Worm (Caenorhabditis elegans) whole organism, L3 larva: ENCODE results near the gene dsc-1.

Source experiments
- ZK546.5 ChIP-seq: sonication (generic microtip); optimal IDR thresholded peaks from 2 replicates; lab custom pipeline; 2017; ENCODE audit warnings: missing biosample characterization, missing genetic modification characterization
- ceh-28 ChIP-seq: fragments of 150-350 bp; optimal IDR thresholded peaks from 2 replicates; lab custom pipeline; 2014; ENCODE audit warnings: missing biosample characterization, missing genetic modification reagents, missing genetic modification characterization
- ceh-82 ChIP-seq: fragments of 150-350 bp; optimal IDR thresholded peaks from 2 replicates; lab custom pipeline; 2014; ENCODE audit warnings: missing biosample characterization, missing genetic modification characterization
- elt-1 ChIP-seq: fragments of 150-350 bp; optimal IDR thresholded peaks from 2 replicates; lab custom pipeline; 2014; ENCODE audit warnings: missing biosample characterization, missing genetic modification characterization
- lin-15B ChIP-seq: fragments of 150-350 bp; optimal IDR thresholded peaks from 2 replicates; lab custom pipeline; 2014; ENCODE audit warnings: missing biosample characterization, missing genetic modification characterization
- nhr-11 ChIP-seq: fragments of 150-350 bp; optimal IDR thresholded peaks from 2 replicates; lab custom pipeline; 2014; ENCODE audit warnings: missing biosample characterization, missing genetic modification characterization
- nhr-12 ChIP-seq: fragments of 150-350 bp; optimal IDR thresholded peaks from 2 replicates; lab custom pipeline; 2014; ENCODE audit warnings: missing biosample characterization, missing genetic modification characterization
- nhr-23 ChIP-seq: fragments of 150-350 bp; optimal IDR thresholded peaks from 2 replicates; lab custom pipeline; 2014; ENCODE audit warnings: missing biosample characterization, missing genetic modification reagents, missing genetic modification characterization
- nhr-67 ChIP-seq: fragments of 150-350 bp; optimal IDR thresholded peaks from 2 replicates; lab custom pipeline; 2014; ENCODE audit warnings: missing biosample characterization, missing genetic modification characterization
- nhr-76 ChIP-seq: fragments of 150-350 bp; sonication (generic microtip); optimal IDR thresholded peaks from 5 replicates; lab custom pipeline; 2014; ENCODE audit warnings: missing biosample characterization, missing genetic modification characterization
- nhr-77 ChIP-seq: fragments of 150-350 bp; optimal IDR thresholded peaks from 2 replicates; lab custom pipeline; 2014; ENCODE audit warnings: missing biosample characterization, missing genetic modification characterization

- TF ChIP-seq nhr-12 (tag; lab: Kevin White, UChicago) = no peak
- no peak for TF ChIP-seq ceh-82 (tag; lab: Kevin White, UChicago)
- no peak for TF ChIP-seq nhr-76
- no peak for TF ChIP-seq ZK546.5 (tag; lab: Kevin White, UChicago)
- TF ChIP-seq nhr-23 = peak; percentile 79
- peak; percentile 6 for TF ChIP-seq ceh-28 (tag; lab: Kevin White, UChicago)
- no peak for TF ChIP-seq nhr-11 (tag; lab: Kevin White, UChicago)
- peak; percentile 30 for TF ChIP-seq elt-1 (tag; lab: Kevin White, UChicago)
- no peak for TF ChIP-seq nhr-77
- TF ChIP-seq lin-15B = no peak
- TF ChIP-seq nhr-67 (tag; lab: Kevin White, UChicago) = no peak
Observed at ce11 chrX:15077597-15078261, 43.1 kb upstream of the dsc-1 start, which contains the start of the genes H40L08.8, H40L08.2 and H40L08.7.
